Worm (Caenorhabditis elegans) whole organism, L4 larva: ENCODE measurements around the gene mlp-1.

Experiments
- hlh-30 ChIP-seq: sonication (generic microtip); optimal IDR thresholded peaks from 2 replicates; lab custom pipeline; 2017; ENCODE audit warnings: antibody characterized with exemption, mild to moderate bottlenecking, missing genetic modification characterization, missing compliant biosample characterization; ENCODE audit not compliant: insufficient read depth
- lim-7 ChIP-seq: fragments of 200-800 bp; sonication (Bioruptor generic); IDR thresholded peaks from 2 replicates; pipeline ENCODE4 v1.3.6; 2022; ENCODE audit warnings: missing genetic modification characterization, missing compliant biosample characterization
- nhr-237 ChIP-seq: sonication (generic microtip); optimal IDR thresholded peaks from 2 replicates; lab custom pipeline; 2017; ENCODE audit warnings: missing biosample characterization, missing genetic modification characterization
- nhr-6 ChIP-seq: fragments of 150-350 bp; optimal IDR thresholded peaks from 2 replicates; lab custom pipeline; 2014; ENCODE audit warnings: missing biosample characterization, missing genetic modification characterization

DNA sequence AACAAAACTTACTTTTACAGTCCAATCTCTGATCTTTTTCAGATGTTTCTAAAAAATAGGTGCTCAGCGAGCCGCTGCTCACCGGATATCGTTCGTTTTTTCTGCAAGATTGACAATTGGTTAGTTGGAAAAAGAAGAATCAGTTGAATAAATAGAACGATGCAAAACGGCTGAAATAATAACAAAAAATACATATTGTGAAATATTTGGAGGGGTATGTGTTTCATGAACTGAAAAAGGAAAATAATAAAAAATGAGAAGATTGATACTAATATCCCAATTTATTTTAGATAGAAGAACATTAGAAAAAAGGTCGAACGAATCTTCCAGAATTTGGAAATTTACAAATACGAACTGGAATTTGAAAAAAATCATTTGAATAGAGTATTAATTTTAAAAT is 7.2 kb upstream of the mlp-1 start, which contains the start of gene frm-2:
- no peak for TF ChIP-seq lim-7 (GFP tag; lab: Robert Waterston, UW)
- TF ChIP-seq nhr-6 (tag; lab: Kevin White, UChicago), result no peak
- TF ChIP-seq nhr-237 (tag; lab: Kevin White, UChicago), result no peak
- TF ChIP-seq hlh-30 (tag; lab: Kevin White, UChicago), result no peak
